Fruit fly (Drosophila melanogaster) S2 (cell line): ENCODE data around the gene Acph-1.

Experiments used
- CG8478 ChIP-seq: fragments of >200 bp; optimal IDR thresholded peaks from 2 replicates; lab custom pipeline; 2018
- CTCF ChIP-seq, 2 experiments: fragments of >200 bp; optimal IDR thresholded peaks; 2 replicates each; lab custom pipeline; 2018

- no peak for TF ChIP-seq CTCF (optimal IDR thresholded peaks at IDR 0.05; lab: Kevin White, UChicago)
- no peak for TF ChIP-seq CG8478 (lab: Kevin White, UChicago)
Observed at dm6 chr3R:30012602-30013489, 19.6 kb upstream of the Acph-1 start.
